Fruit fly (Drosophila melanogaster) whole organism, embryonic: ENCODE measurements around the gene CG43218.
A peak's percentile ranks its signal among the peaks of the same experiment; 100 is the strongest.

Source experiments
- CG16779 ChIP-seq: fragments of 200-800 bp; sonication (Bioruptor generic); IDR thresholded peaks from 2 replicates; pipeline ENCODE4 v1.3.6; 2022; ENCODE audit warnings: missing biosample characterization, missing genetic modification characterization
- CG3163 ChIP-seq: fragments of 200-800 bp; sonication (Bioruptor generic); optimal IDR thresholded peaks from 3 replicates; lab custom pipeline; 2016; ENCODE audit warnings: missing biosample characterization, missing genetic modification characterization
- CG32767 ChIP-seq: fragments of 200-800 bp; sonication (Bioruptor generic); IDR thresholded peaks from 2 replicates; pipeline ENCODE4 v1.3.6; 2022; ENCODE audit warnings: missing biosample characterization, missing genetic modification characterization
- CG4730 ChIP-seq: fragments of 200-800 bp; sonication (Bioruptor generic); IDR thresholded peaks from 2 replicates; pipeline ENCODE4 v1.3.6; 2022; ENCODE audit warnings: missing biosample characterization, missing genetic modification characterization
- Ets97D ChIP-seq: fragments of 200-800 bp; sonication (Bioruptor generic); optimal IDR thresholded peaks from 3 replicates; lab custom pipeline; 2016; ENCODE audit warnings: missing biosample characterization, missing genetic modification characterization
- Mes4 ChIP-seq: fragments of 200-800 bp; sonication (Bioruptor generic); optimal IDR thresholded peaks from 2 replicates; lab custom pipeline; 2016; ENCODE audit warnings: missing biosample characterization, missing genetic modification characterization
- Nf-YC ChIP-seq: fragments of 200-800 bp; optimal IDR thresholded peaks from 3 replicates; lab custom pipeline; 2019; ENCODE audit warnings: missing biosample characterization, mild to moderate bottlenecking, missing genetic modification characterization, moderate library complexity
- bcd ChIP-seq: fragments of 200-800 bp; sonication (Bioruptor generic); optimal IDR thresholded peaks from 2 replicates; lab custom pipeline; 2017; ENCODE audit warnings: missing biosample characterization, mild to moderate bottlenecking, missing genetic modification characterization
- cas ChIP-seq: fragments of 200-800 bp; sonication (Bioruptor generic); IDR thresholded peaks from 2 replicates; pipeline ENCODE4 v1.3.6; 2022; ENCODE audit warnings: missing biosample characterization, missing genetic modification characterization
- mirr ChIP-seq: fragments of 200-800 bp; sonication (Bioruptor generic); optimal IDR thresholded peaks from 3 replicates; lab custom pipeline; 2018; ENCODE audit warnings: missing biosample characterization, mild to moderate bottlenecking, missing genetic modification characterization
- otp ChIP-seq: fragments of 200-800 bp; sonication (Bioruptor generic); IDR thresholded peaks from 3 replicates; pipeline ENCODE4, ENCODE4 v1.3.6; 2022; ENCODE audit warnings: missing biosample characterization, missing genetic modification characterization
- ranshi ChIP-seq: fragments of 200-800 bp; sonication (Bioruptor generic); IDR thresholded peaks from 2 replicates; pipeline ENCODE4 v1.3.6; 2022; ENCODE audit warnings: missing biosample characterization, missing genetic modification characterization

DNA sequence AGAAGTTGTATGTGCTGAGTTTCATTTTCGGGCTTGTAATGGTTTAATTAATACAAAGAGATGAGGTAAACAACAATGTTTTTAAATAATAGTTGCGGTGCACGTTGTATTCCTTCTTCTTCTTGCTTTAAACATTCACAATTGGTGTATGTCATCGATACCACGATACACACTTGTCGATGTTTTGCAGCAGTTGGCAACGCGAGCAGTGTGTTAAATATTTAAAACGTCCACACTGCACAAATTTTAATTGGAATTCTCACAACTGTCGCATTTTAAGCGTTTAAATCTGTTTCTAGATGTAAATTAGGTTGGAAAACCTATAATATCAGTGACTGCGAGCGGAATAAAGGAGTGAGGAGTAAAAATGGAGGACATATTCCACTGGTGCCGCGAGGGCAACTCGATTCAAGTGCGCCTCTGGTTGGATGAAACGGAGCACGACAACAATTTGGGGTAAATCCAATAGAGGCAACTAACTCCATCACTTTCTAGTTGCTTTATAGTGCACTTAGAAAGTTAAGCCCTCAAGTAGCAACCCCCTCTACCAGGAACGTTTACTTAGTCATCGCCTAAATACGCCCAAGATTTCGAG is 41.0 kb upstream of the CG43218 start, which contains the start of the genes Trmt112 and Ilk:
- TF ChIP-seq Ets97D (GFP tag; lab: Kevin White, UChicago): peak; percentile 83
- TF ChIP-seq ranshi: no peak
- no peak for TF ChIP-seq Nf-YC
- TF ChIP-seq mirr (GFP tag; lab: Kevin White, UChicago): peak; percentile 10
- peak; percentile 14 for TF ChIP-seq CG3163 (GFP tag; lab: Kevin White, UChicago)
- no peak for TF ChIP-seq CG4730 (GFP tag; lab: Robert Waterston, UW)
- no peak for TF ChIP-seq cas (GFP tag; lab: Robert Waterston, UW)
- no peak for TF ChIP-seq bcd
- no peak for TF ChIP-seq CG16779 (GFP tag; lab: Robert Waterston, UW)
- TF ChIP-seq otp (GFP tag; lab: Robert Waterston, UW): no peak
- TF ChIP-seq CG32767 (GFP tag; lab: Robert Waterston, UW): no peak
- no peak for TF ChIP-seq Mes4 (GFP tag; lab: Kevin White, UChicago)
